Fruit fly (Drosophila melanogaster) whole organism, pupa: Measurements from ENCODE around the gene CG7140.

ENCODE experiments used
- CG10348 ChIP-seq: fragments of 200-800 bp; sonication (Bioruptor generic); IDR thresholded peaks from 2 replicates; pipeline ENCODE4 v1.3.6; 2022; ENCODE audit warnings: missing biosample characterization, missing genetic modification characterization
- CG17806 ChIP-seq: fragments of 200-800 bp; sonication (Bioruptor generic); optimal IDR thresholded peaks from 2 replicates; lab custom pipeline; 2018; ENCODE audit warnings: missing biosample characterization, mild to moderate bottlenecking, missing genetic modification characterization, moderate library complexity
- CG8301 ChIP-seq: fragments of 200-800 bp; sonication (Bioruptor generic); optimal IDR thresholded peaks from 2 replicates; lab custom pipeline; 2018; ENCODE audit warnings: missing biosample characterization, mild to moderate bottlenecking, missing genetic modification characterization
- D1 ChIP-seq: fragments of 200-800 bp; sonication (Bioruptor generic); optimal IDR thresholded peaks from 2 replicates; lab custom pipeline; 2018; ENCODE audit warnings: missing biosample characterization, mild to moderate bottlenecking, missing genetic modification characterization, moderate library complexity
- Pif1A ChIP-seq: fragments of 200-800 bp; sonication (Bioruptor generic); optimal IDR thresholded peaks from 3 replicates; lab custom pipeline; 2016; ENCODE audit warnings: missing biosample characterization, missing genetic modification characterization

dm6 chr3L:22065694-22066093 lies 37.6 kb upstream of the CG7140 start, which contains the start of gene CG14561:
- no peak for TF ChIP-seq Pif1A
- TF ChIP-seq CG17806 (tag; lab: Kevin White, UChicago) = no peak
- no peak for TF ChIP-seq CG10348 (GFP tag; lab: Robert Waterston, UW)
- TF ChIP-seq CG8301 (tag; lab: Kevin White, UChicago) = no peak
- TF ChIP-seq D1 = no peak
